Worm (Caenorhabditis elegans) whole organism, L4 larva: ENCODE measurements around the gene ghi-1.

Source experiments
- ceh-28 ChIP-seq: fragments of 150-350 bp; optimal IDR thresholded peaks from 2 replicates; lab custom pipeline; 2014; ENCODE audit warnings: missing biosample characterization, missing genetic modification reagents, missing genetic modification characterization
- nhr-11 ChIP-seq: fragments of 150-350 bp; optimal IDR thresholded peaks from 2 replicates; lab custom pipeline; 2014; ENCODE audit warnings: missing biosample characterization, missing genetic modification characterization

DNA sequence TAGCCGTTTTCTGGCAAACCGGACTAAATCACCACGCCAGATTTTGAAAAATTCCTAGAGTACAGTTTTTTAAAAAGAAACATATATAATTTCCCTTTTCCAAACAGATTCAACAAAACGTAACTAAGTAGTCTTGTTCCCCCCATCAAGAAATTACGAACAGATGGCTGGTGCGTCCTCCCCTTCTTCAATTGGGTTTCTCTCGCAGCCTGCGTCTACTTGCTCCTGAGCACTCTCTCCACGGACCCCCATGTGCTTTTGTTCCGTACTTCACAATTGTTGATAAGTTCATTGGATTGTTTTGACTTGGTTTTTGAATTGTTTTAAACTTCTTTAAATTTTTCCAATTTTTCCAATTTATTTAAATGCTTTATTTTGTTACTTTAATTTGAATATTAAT, 41.5 kb downstream of the ghi-1 start:
- TF ChIP-seq ceh-28 (tag; lab: Kevin White, UChicago) (no peak), nhr-11 (tag; lab: Kevin White, UChicago) (no peak)
